Worm (Caenorhabditis elegans) whole organism, young adult: ENCODE data around the gene zen-4.

Experiments used
- cebp-1 ChIP-seq, 2 experiments: fragments of 200-800 bp in 1 of 2; sonication (Bioruptor generic) in 1 of 2; sonication (generic microtip) in 1 of 2; IDR thresholded peaks in 1 of 2; optimal IDR thresholded peaks in 1 of 2; 2 replicates each; pipeline versions ENCODE4 v1.3.6 to Lab custom; 2017 to 2022; ENCODE audit warnings: missing compliant biosample characterization in 2 of 2, missing genetic modification characterization in 2 of 2, mild to moderate bottlenecking in 1 of 2, missing genetic modification reagents in 1 of 2, moderate library complexity in 1 of 2
- cebp-2 ChIP-seq: fragments of 200-800 bp; sonication (Bioruptor generic); IDR thresholded peaks from 2 replicates; pipeline ENCODE4 v1.3.6; 2022; ENCODE audit warnings: missing genetic modification characterization, missing compliant biosample characterization
- ceh-100 ChIP-seq: fragments of 200-800 bp; sonication (Bioruptor generic); IDR thresholded peaks from 2 replicates; pipeline ENCODE4 v1.3.6; 2022; ENCODE audit warnings: missing genetic modification reagents, missing genetic modification characterization, missing compliant biosample characterization
- him-1 ChIP-seq: sonication (generic microtip); optimal IDR thresholded peaks from 2 replicates; lab custom pipeline; 2016; ENCODE audit warnings: missing genotype, missing genetic modification reagents, missing genetic modification characterization, missing compliant biosample characterization
- lin-35 ChIP-seq, 3 experiments: fragments of 150-350 bp in 2 of 3; sonication (generic microtip) in 1 of 3; optimal IDR thresholded peaks; 2 replicates each; lab custom pipeline; 2014 to 2018; ENCODE audit warnings: missing biosample characterization in 3 of 3, missing genetic modification characterization in 3 of 3, missing genetic modification reagents in 3 of 3
- snpc-1.1 ChIP-seq: sonication (generic microtip); optimal IDR thresholded peaks from 2 replicates; lab custom pipeline; 2017; ENCODE audit warnings: missing genetic modification characterization, mild to moderate bottlenecking, missing compliant biosample characterization, antibody characterized with exemption, moderate library complexity, missing genotype, missing genetic modification reagents; ENCODE audit not compliant: insufficient read depth
- zim-3 ChIP-seq: sonication (generic microtip); optimal IDR thresholded peaks from 2 replicates; lab custom pipeline; 2017; ENCODE audit warnings: mild to moderate bottlenecking, missing genetic modification characterization, moderate library complexity, missing compliant biosample characterization

ce11 chrIV:6092313-6092712 is 25.7 kb upstream of the zen-4 start, which contains the start of gene K08B4.7:
- no peak for TF ChIP-seq ceh-100
- no peak for TF ChIP-seq cebp-1 (GFP tag; IDR thresholded peaks at IDR 0.05; lab: Robert Waterston, UW)
- TF ChIP-seq cebp-1 (tag; optimal IDR thresholded peaks at IDR 0.05; lab: Kevin White, UChicago): no peak
- TF ChIP-seq him-1 (tag; lab: Kevin White, UChicago): no peak
- no peak for TF ChIP-seq lin-35 (GFP tag; optimal IDR thresholded peaks at IDR 0.05; lab: Kevin White, UChicago)
- no peak for TF ChIP-seq cebp-2
- no peak for TF ChIP-seq snpc-1.1
- TF ChIP-seq zim-3 (tag; lab: Kevin White, UChicago): no peak
